Fruit fly (Drosophila melanogaster) whole organism, embryonic: ENCODE results near the gene CG43694.

Experiments used
- CG11723 ChIP-seq: fragments of 200-800 bp; sonication (Bioruptor generic); optimal IDR thresholded peaks from 2 replicates; lab custom pipeline; 2017; ENCODE audit warnings: missing biosample characterization, mild to moderate bottlenecking, missing genetic modification characterization
- CG12299 ChIP-seq: fragments of 200-800 bp; sonication (Bioruptor generic); optimal IDR thresholded peaks from 2 replicates; lab custom pipeline; 2018; ENCODE audit warnings: missing biosample characterization, mild to moderate bottlenecking, missing genetic modification characterization
- CG16813 ChIP-seq: fragments of 200-800 bp; sonication (Bioruptor generic); IDR thresholded peaks from 3 replicates; pipeline ENCODE4 v1.3.6; 2022; ENCODE audit warnings: missing biosample characterization, missing genetic modification characterization; ENCODE audit not compliant: partially characterized antibody
- CG31224 ChIP-seq: fragments of 200-800 bp; sonication (Bioruptor generic); IDR thresholded peaks from 2 replicates; pipeline ENCODE4 v1.3.6; 2022; ENCODE audit warnings: missing biosample characterization, missing genetic modification characterization
- CG3726 ChIP-seq: fragments of 200-800 bp; sonication (Bioruptor generic); IDR thresholded peaks from 3 replicates; pipeline ENCODE4, ENCODE4 v1.3.6; 2022; ENCODE audit warnings: missing biosample characterization, missing genetic modification characterization
- CG42726 ChIP-seq: fragments of 200-800 bp; sonication (Bioruptor generic); IDR thresholded peaks from 2 replicates; pipeline ENCODE4 v1.3.6; 2022; ENCODE audit warnings: missing biosample characterization, missing genetic modification characterization; ENCODE audit not compliant: partially characterized antibody
- CG4282 ChIP-seq: fragments of 200-800 bp; sonication (Bioruptor generic); optimal IDR thresholded peaks from 2 replicates; lab custom pipeline; 2016; ENCODE audit warnings: missing biosample characterization, missing genetic modification characterization
- D19A ChIP-seq: fragments of 200-800 bp; optimal IDR thresholded peaks from 3 replicates; lab custom pipeline; 2019; ENCODE audit warnings: missing biosample characterization, mild to moderate bottlenecking, missing genetic modification characterization, moderate library complexity
- Hmr ChIP-seq: fragments of 200-800 bp; sonication (Bioruptor generic); optimal IDR thresholded peaks from 3 replicates; lab custom pipeline; 2017; ENCODE audit warnings: mild to moderate bottlenecking, missing biosample characterization, missing genetic modification reagents, missing genetic modification characterization
- dmrt99B ChIP-seq: fragments of 200-800 bp; sonication (Bioruptor generic); optimal IDR thresholded peaks from 2 replicates; lab custom pipeline; 2018; ENCODE audit warnings: missing biosample characterization, mild to moderate bottlenecking, missing genetic modification characterization, moderate library complexity
- odd ChIP-seq: fragments of 200-800 bp; sonication (Bioruptor generic); optimal IDR thresholded peaks from 2 replicates; lab custom pipeline; 2017; ENCODE audit warnings: missing biosample characterization, mild to moderate bottlenecking, missing genetic modification characterization
- trh ChIP-seq: fragments of 200-800 bp; sonication (Bioruptor generic); optimal IDR thresholded peaks from 2 replicates; lab custom pipeline; 2016; ENCODE audit warnings: missing biosample characterization, missing genetic modification characterization

DNA sequence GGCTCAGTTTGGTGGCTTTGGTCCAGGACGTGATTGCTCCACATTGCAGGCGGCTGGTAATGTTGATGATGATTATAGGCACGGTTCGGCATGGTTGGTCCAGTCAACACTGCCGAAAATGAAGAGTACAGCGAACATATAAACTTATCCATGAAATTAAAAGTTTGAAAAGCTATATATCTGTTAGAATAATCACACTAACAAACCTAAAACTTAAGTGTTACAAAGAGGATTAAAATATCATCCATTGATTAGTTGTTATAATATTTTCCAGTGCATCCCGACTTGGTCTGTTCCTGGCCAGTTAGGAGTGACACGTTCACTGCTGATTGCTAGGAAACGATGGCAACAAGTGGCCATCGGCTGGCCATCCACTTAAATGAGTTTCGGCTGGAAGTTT, 26.1 kb downstream of the CG43694 start:
- no peak for TF ChIP-seq odd (GFP tag; lab: Kevin White, UChicago)
- no peak for TF ChIP-seq CG3726 (GFP tag; lab: Robert Waterston, UW)
- TF ChIP-seq CG11723 (GFP tag; lab: Kevin White, UChicago) = no peak
- TF ChIP-seq CG4282 (GFP tag; lab: Kevin White, UChicago) = no peak
- no peak for TF ChIP-seq CG16813 (GFP tag; lab: Robert Waterston, UW)
- no peak for TF ChIP-seq trh (GFP tag; lab: Kevin White, UChicago)
- TF ChIP-seq D19A (tag; lab: Kevin White, UChicago) = no peak
- TF ChIP-seq dmrt99B (tag; lab: Kevin White, UChicago) = no peak
- no peak for TF ChIP-seq CG31224
- no peak for TF ChIP-seq CG12299 (tag; lab: Kevin White, UChicago)
- no peak for TF ChIP-seq CG42726 (GFP tag; lab: Robert Waterston, UW)
- no peak for TF ChIP-seq Hmr
